6 fruit fly cellular contexts compared by ENCODE assay signal in genomic region chr3L:11061200-11061599, dm6.
TF ChIP-seq lines count a peak whose summit lies in the region.

TSS of gene CG6321 (minus strand) at chr3L:11061224.
TSS of gene Blos2 (plus strand) at chr3L:11061571.

- peak; percentile 16 for TF ChIP-seq CTCF in whole organism, embryonic (GFP tag; optimal IDR thresholded peaks at IDR 0.05; lab: Kevin White, UChicago)

TF ChIP-seq in whole organism, 6 proteins besides CTCF, POLR2A, EP300 and RAD21:
- no peak for TF ChIP-seq Dll (optimal IDR thresholded peaks at IDR 0.05; lab: Kevin White, UChicago)
- peak; percentile 87 for TF ChIP-seq pan (optimal IDR thresholded peaks at IDR 0.05; lab: Kevin White, UChicago)
- TF ChIP-seq psq (optimal IDR thresholded peaks at IDR 0.05; lab: Kevin White, UChicago): no peak
TF ChIP-seq in whole organism: peak in this region for 1.

TF ChIP-seq in whole organism, adult, 20 proteins besides CTCF, POLR2A, EP300 and RAD21 (continues in another document):
- TF ChIP-seq Clk (GFP tag; optimal IDR thresholded peaks at IDR 0.05; lab: Kevin White, UChicago) (peak; percentile 12), cic (GFP tag; optimal IDR thresholded peaks at IDR 0.05; lab: Kevin White, UChicago) (peak; percentile 6), toe (GFP tag; optimal IDR thresholded peaks at IDR 0.05; lab: Kevin White, UChicago) (no peak), Mnt (GFP tag; optimal IDR thresholded peaks at IDR 0.05; lab: Kevin White, UChicago) (peak; percentile 65), ovo (GFP tag; optimal IDR thresholded peaks at IDR 0.05; lab: Kevin White, UChicago) (no peak), kay (GFP tag; lab: Kevin White, UChicago; ENCODE audit: borderline replicate concordance) (no peak), cnc (optimal IDR thresholded peaks at IDR 0.05; lab: Kevin White, UChicago) (no peak), Hr96 (GFP tag; optimal IDR thresholded peaks at IDR 0.05; lab: Kevin White, UChicago) (peak; percentile 56), CG33017 (tag; optimal IDR thresholded peaks at IDR 0.05; lab: Kevin White, UChicago) (peak; percentile 87), CG14711 (tag; optimal IDR thresholded peaks at IDR 0.05; lab: Kevin White, UChicago) (peak; percentile 73), CG5204 (GFP tag; optimal IDR thresholded peaks at IDR 0.05; lab: Kevin White, UChicago) (no peak), CG1620 (GFP tag; optimal IDR thresholded peaks at IDR 0.05; lab: Kevin White, UChicago) (peak; percentile 13), CG11617 (GFP tag; optimal IDR thresholded peaks at IDR 0.05; lab: Kevin White, UChicago) (peak; percentile 81), pad (GFP tag; optimal IDR thresholded peaks at IDR 0.05; lab: Kevin White, UChicago) (peak; percentile 48), tj (GFP tag; optimal IDR thresholded peaks at IDR 0.05; lab: Kevin White, UChicago) (peak; percentile 54), bab1 (GFP tag; optimal IDR thresholded peaks at IDR 0.05; lab: Kevin White, UChicago) (peak; percentile 90), CG7045 (GFP tag; optimal IDR thresholded peaks at IDR 0.05; lab: Kevin White, UChicago) (peak; percentile 69), Crg-1 (GFP tag; optimal IDR thresholded peaks at IDR 0.05; lab: Kevin White, UChicago) (peak; percentile 3)

TF ChIP-seq in whole organism, embryonic, 481 proteins besides CTCF, POLR2A, EP300 and RAD21 (continues in another document):
- TF ChIP-seq so (GFP tag; IDR thresholded peaks at IDR 0.05; lab: Robert Waterston, UW): peak; percentile 53; the same call in 1 of the 3 replicates
- peak; percentile 18 for TF ChIP-seq CG7271 (tag; optimal IDR thresholded peaks at IDR 0.05; lab: Kevin White, UChicago)
- peak; percentile 30; the same call in 1 of the 2 replicates for TF ChIP-seq esg (GFP tag; conservative IDR thresholded peaks at IDR 0.05; lab: Robert Waterston, UW)
- peak; percentile 33 for TF ChIP-seq wek (GFP tag; optimal IDR thresholded peaks at IDR 0.05; lab: Kevin White, UChicago)
- no peak for TF ChIP-seq CG15073 (GFP tag; optimal IDR thresholded peaks at IDR 0.05; lab: Kevin White, UChicago)
- TF ChIP-seq ewg (GFP tag; optimal IDR thresholded peaks at IDR 0.05; lab: Kevin White, UChicago): peak; percentile 35
- no peak for TF ChIP-seq Hey (tag; optimal IDR thresholded peaks at IDR 0.05; lab: Kevin White, UChicago)
- TF ChIP-seq CG15011 (GFP tag; optimal IDR thresholded peaks at IDR 0.05; lab: Kevin White, UChicago): peak; percentile 61
- peak; percentile 31 for TF ChIP-seq CG8290 (GFP tag; optimal IDR thresholded peaks at IDR 0.05; lab: Kevin White, UChicago)
- peak in 1 of 2 experiments; percentile 61 for TF ChIP-seq CG8290 (tag; optimal IDR thresholded peaks at IDR 0.05; lab: Kevin White, UChicago)
- no peak for TF ChIP-seq unc-4 (GFP tag; IDR thresholded peaks at IDR 0.05; lab: Robert Waterston, UW; ENCODE audit: partially characterized antibody)
- TF ChIP-seq CG10267 (tag; optimal IDR thresholded peaks at IDR 0.05; lab: Kevin White, UChicago): peak; percentile 81
- no peak for TF ChIP-seq knrl (GFP tag; IDR thresholded peaks at IDR 0.05; lab: Robert Waterston, UW; ENCODE audit: partially characterized antibody)
- peak; percentile 59; the same call in 1 of the 3 replicates for TF ChIP-seq C15 (GFP tag; IDR thresholded peaks at IDR 0.05; lab: Robert Waterston, UW)
- peak; percentile 55 for TF ChIP-seq Chrac-16 (GFP tag; optimal IDR thresholded peaks at IDR 0.05; lab: Kevin White, UChicago)
- no peak for TF ChIP-seq CG2129 (GFP tag; IDR thresholded peaks at IDR 0.05; lab: Robert Waterston, UW; ENCODE audit: partially characterized antibody)

TF ChIP-seq in whole organism, prepupa, 60 proteins besides CTCF, POLR2A, EP300 and RAD21 (continues in another document):
- TF ChIP-seq dac (GFP tag; optimal IDR thresholded peaks at IDR 0.05; lab: Kevin White, UChicago): peak; percentile 13
- no peak for TF ChIP-seq svp (GFP tag; lab: Kevin White, UChicago)
- no peak for TF ChIP-seq fd85E (GFP tag; optimal IDR thresholded peaks at IDR 0.05; lab: Kevin White, UChicago)
- TF ChIP-seq CG32006 (GFP tag; optimal IDR thresholded peaks at IDR 0.05; lab: Kevin White, UChicago): peak; percentile 81
- peak; percentile 44 for TF ChIP-seq fd59A (GFP tag; optimal IDR thresholded peaks at IDR 0.05; lab: Kevin White, UChicago)
- TF ChIP-seq Gug (GFP tag; IDR thresholded peaks at IDR 0.05; lab: Robert Waterston, UW): peak; percentile 41
- TF ChIP-seq CG11762 (GFP tag; optimal IDR thresholded peaks at IDR 0.05; lab: Kevin White, UChicago; ENCODE audit: insufficient read depth): peak; percentile 35
- TF ChIP-seq Eip75B (GFP tag; optimal IDR thresholded peaks at IDR 0.05; lab: Kevin White, UChicago): peak; percentile 67
- TF ChIP-seq ss (GFP tag; optimal IDR thresholded peaks at IDR 0.05; lab: Kevin White, UChicago): peak; percentile 52 to 62
- TF ChIP-seq Sox14 (GFP tag; optimal IDR thresholded peaks at IDR 0.05; lab: Kevin White, UChicago): peak; percentile 76
- peak; percentile 35 for TF ChIP-seq Ets21C (GFP tag; optimal IDR thresholded peaks at IDR 0.05; lab: Kevin White, UChicago)
- TF ChIP-seq pdm3 (GFP tag; optimal IDR thresholded peaks at IDR 0.05; lab: Kevin White, UChicago): peak; percentile 78
- peak; percentile 85 for TF ChIP-seq esn (GFP tag; optimal IDR thresholded peaks at IDR 0.05; lab: Kevin White, UChicago)
- TF ChIP-seq spab (GFP tag; optimal IDR thresholded peaks at IDR 0.05; lab: Kevin White, UChicago): peak; percentile 43
- peak; percentile 75 for TF ChIP-seq Smox (GFP tag; optimal IDR thresholded peaks at IDR 0.05; lab: Kevin White, UChicago)
- TF ChIP-seq CG6854 (GFP tag; optimal IDR thresholded peaks at IDR 0.05; lab: Kevin White, UChicago): peak; percentile 19
- TF ChIP-seq CG16779 (tag; optimal IDR thresholded peaks at IDR 0.05; lab: Kevin White, UChicago): peak; percentile 33
- peak; percentile 73 for TF ChIP-seq achi (GFP tag; optimal IDR thresholded peaks at IDR 0.05; lab: Kevin White, UChicago)
- peak; percentile 79 for TF ChIP-seq Met (GFP tag; optimal IDR thresholded peaks at IDR 0.05; lab: Kevin White, UChicago)

TF ChIP-seq in whole organism, pupa, 21 proteins besides CTCF, POLR2A, EP300 and RAD21 (continues in another document):
- TF ChIP-seq CG17806 (tag; optimal IDR thresholded peaks at IDR 0.05; lab: Kevin White, UChicago) (peak; percentile 75), CG12605 (GFP tag; IDR thresholded peaks at IDR 0.05; lab: Robert Waterston, UW) (peak; percentile 76), CG34367 (tag; optimal IDR thresholded peaks at IDR 0.05; lab: Kevin White, UChicago) (peak; percentile 66), CG8301 (tag; optimal IDR thresholded peaks at IDR 0.05; lab: Kevin White, UChicago) (peak; percentile 77), Snoo (tag; optimal IDR thresholded peaks at IDR 0.05; lab: Kevin White, UChicago) (peak; percentile 58), D1 (tag; optimal IDR thresholded peaks at IDR 0.05; lab: Kevin White, UChicago) (no peak), CG8159 (tag; optimal IDR thresholded peaks at IDR 0.05; lab: Kevin White, UChicago) (peak; percentile 77), Pif1A (GFP tag; optimal IDR thresholded peaks at IDR 0.05; lab: Kevin White, UChicago) (peak; percentile 69), fd96Ca (GFP tag; IDR thresholded peaks at IDR 0.05; lab: Robert Waterston, UW) (no peak), gl (tag; optimal IDR thresholded peaks at IDR 0.05; lab: Kevin White, UChicago) (peak; percentile 0), CG4496 (GFP tag; IDR thresholded peaks at IDR 0.05; lab: Robert Waterston, UW) (peak; percentile 70; the same call in 2 of the 3 replicates), EcR (GFP tag; optimal IDR thresholded peaks at IDR 0.05; lab: Kevin White, UChicago) (no peak), Pif1B (GFP tag; optimal IDR thresholded peaks at IDR 0.05; lab: Kevin White, UChicago) (peak; percentile 69), CG15710 (tag; optimal IDR thresholded peaks at IDR 0.05; lab: Kevin White, UChicago) (peak; percentile 70), CG13204 (GFP tag; optimal IDR thresholded peaks at IDR 0.05; lab: Kevin White, UChicago) (no peak), CG32121 (GFP tag; IDR thresholded peaks at IDR 0.05; lab: Robert Waterston, UW) (peak; percentile 69), rn (GFP tag; IDR thresholded peaks at IDR 0.05; lab: Robert Waterston, UW) (no peak), CG9948 (tag; optimal IDR thresholded peaks at IDR 0.05; lab: Kevin White, UChicago) (peak; percentile 72), Ets98B (GFP tag; IDR thresholded peaks at IDR 0.05; lab: Robert Waterston, UW) (peak; percentile 73), CG10348 (GFP tag; IDR thresholded peaks at IDR 0.05; lab: Robert Waterston, UW) (no peak)

TF ChIP-seq in whole organism, wandering third instar larva, 38 proteins besides CTCF, POLR2A, EP300 and RAD21 (continues in another document):
- TF ChIP-seq sv (GFP tag; optimal IDR thresholded peaks at IDR 0.05; lab: Kevin White, UChicago) (peak; percentile 23), Sp1 (GFP tag; optimal IDR thresholded peaks at IDR 0.05; lab: Kevin White, UChicago) (peak; percentile 77), Mio (GFP tag; optimal IDR thresholded peaks at IDR 0.05; lab: Kevin White, UChicago) (no peak), CG9705 (GFP tag; optimal IDR thresholded peaks at IDR 0.05; lab: Kevin White, UChicago) (peak; percentile 29), lola (GFP tag; optimal IDR thresholded peaks at IDR 0.05; lab: Kevin White, UChicago) (no peak), CG32264 (GFP tag; optimal IDR thresholded peaks at IDR 0.05; lab: Kevin White, UChicago) (peak; percentile 18), Abd-B (GFP tag; optimal IDR thresholded peaks at IDR 0.05; lab: Kevin White, UChicago) (no peak), Dfd (GFP tag; optimal IDR thresholded peaks at IDR 0.05; lab: Kevin White, UChicago) (no peak), Hr78 (GFP tag; optimal IDR thresholded peaks at IDR 0.05; lab: Kevin White, UChicago) (no peak), Hnf4 (GFP tag; optimal IDR thresholded peaks at IDR 0.05; lab: Kevin White, UChicago) (peak; percentile 59), woc (GFP tag; optimal IDR thresholded peaks at IDR 0.05; lab: Kevin White, UChicago) (peak; percentile 80), rgr (GFP tag; optimal IDR thresholded peaks at IDR 0.05; lab: Kevin White, UChicago) (peak; percentile 78), jim (GFP tag; optimal IDR thresholded peaks at IDR 0.05; lab: Kevin White, UChicago) (no peak), CrebA (GFP tag; optimal IDR thresholded peaks at IDR 0.05; lab: Kevin White, UChicago; ENCODE audit: borderline replicate concordance) (no peak), Rel (GFP tag; optimal IDR thresholded peaks at IDR 0.05; lab: Kevin White, UChicago) (no peak), Rel (tag; optimal IDR thresholded peaks at IDR 0.05; lab: Kevin White, UChicago) (peak; percentile 23), pan (optimal IDR thresholded peaks at IDR 0.05; lab: Kevin White, UChicago) (no peak), Dif (GFP tag; optimal IDR thresholded peaks at IDR 0.05; lab: Kevin White, UChicago; ENCODE audit: partially characterized antibody) (no peak), br (GFP tag; optimal IDR thresholded peaks at IDR 0.05; lab: Kevin White, UChicago) (peak; percentile 63), HLH106 (tag; optimal IDR thresholded peaks at IDR 0.05; lab: Kevin White, UChicago) (peak; percentile 74), Vsx2 (GFP tag; optimal IDR thresholded peaks at IDR 0.05; lab: Kevin White, UChicago; ENCODE audit: partially characterized antibody) (no peak), h (GFP tag; optimal IDR thresholded peaks at IDR 0.05; lab: Kevin White, UChicago) (peak; percentile 84), dmrt93B (GFP tag; optimal IDR thresholded peaks at IDR 0.05; lab: Kevin White, UChicago) (no peak)
